Worm (Caenorhabditis elegans): ENCODE results near the gene bca-2.

The bca-2 gene

ce11 chrIV:17104157-17104872 is 4.3 kb upstream of the bca-2 start:
- TF ChIP-seq unc-39 (tag; optimal IDR thresholded peaks at IDR 0.05) = no peak
- no peak for TF ChIP-seq hlh-1 (tag; optimal IDR thresholded peaks at IDR 0.05)
- no peak for TF ChIP-seq nhr-28 (tag; optimal IDR thresholded peaks at IDR 0.05)
- no peak for TF ChIP-seq pha-4 (tag; optimal IDR thresholded peaks at IDR 0.05)
- TF ChIP-seq tbx-8 (GFP tag; optimal IDR thresholded peaks at IDR 0.05) = no peak
- TF ChIP-seq mls-2 (tag; optimal IDR thresholded peaks at IDR 0.05) = no peak
- TF ChIP-seq lin-32 (GFP tag; optimal IDR thresholded peaks at IDR 0.05) = no peak

ce11 chrIV:17103615-17104014 is 3.6 kb upstream of the bca-2 start, which contains the start of gene Y116A8C.30:
Y116A8C.30 (minus strand) TSS chrIV:17103715.
- TF ChIP-seq nhr-2 (tag; optimal IDR thresholded peaks at IDR 0.05) (peak; percentile 22), cnd-1 (tag; optimal IDR thresholded peaks at IDR 0.05) (no peak)

- TF ChIP-seq ceh-43 (GFP tag; optimal IDR thresholded peaks at IDR 0.05) (no peak), cnd-1 (tag; optimal IDR thresholded peaks at IDR 0.05) (no peak), snpc-4 (tag; optimal IDR thresholded peaks at IDR 0.05) (no peak), elt-1 (tag; optimal IDR thresholded peaks at IDR 0.05; ENCODE audit: borderline replicate concordance, insufficient read depth) (no peak), zip-8 (tag; optimal IDR thresholded peaks at IDR 0.05) (no peak), lin-13 (tag; optimal IDR thresholded peaks at IDR 0.05) (no peak), pha-4 (tag; optimal IDR thresholded peaks at IDR 0.05) (no peak), M03D4.4 (tag; optimal IDR thresholded peaks at IDR 0.05) (no peak), sem-2 (GFP tag; optimal IDR thresholded peaks at IDR 0.05) (no peak), bed-3 (GFP tag; optimal IDR thresholded peaks at IDR 0.05) (no peak), ces-1 (GFP tag; optimal IDR thresholded peaks at IDR 0.05) (no peak), drap-1 (GFP tag; optimal IDR thresholded peaks at IDR 0.05) (no peak)
Measured at ce11 chrIV:17103116-17103515, 3.1 kb upstream of the bca-2 start.

ce11 chrIV:17100628-17101338 is 735 bp upstream of the bca-2 start:
- TF ChIP-seq sem-2 (GFP tag; optimal IDR thresholded peaks at IDR 0.05) (no peak), elt-3 (tag; optimal IDR thresholded peaks at IDR 0.05) (no peak), ceh-83 (GFP tag; optimal IDR thresholded peaks at IDR 0.05) (no peak), hlh-1 (tag; optimal IDR thresholded peaks at IDR 0.05) (no peak)

ce11 chrIV:17099113-17099512 is 935 bp downstream of the bca-2 start:
- TF ChIP-seq unc-62 (GFP tag; optimal IDR thresholded peaks at IDR 0.05) (no peak), nhr-2 (tag; optimal IDR thresholded peaks at IDR 0.05) (no peak), nhr-12 (tag; optimal IDR thresholded peaks at IDR 0.05) (no peak), ceh-39 (tag; optimal IDR thresholded peaks at IDR 0.05) (no peak), nhr-28 (tag; optimal IDR thresholded peaks at IDR 0.05) (no peak), mab-5 (tag; optimal IDR thresholded peaks at IDR 0.05) (no peak), ztf-11 (tag; optimal IDR thresholded peaks at IDR 0.05) (no peak), pha-4 (tag; optimal IDR thresholded peaks at IDR 0.05) (no peak), sptf-1 (tag; optimal IDR thresholded peaks at IDR 0.05) (peak; percentile 18), unc-120 (tag; optimal IDR thresholded peaks at IDR 0.05; ENCODE audit: poor library complexity, severe bottlenecking) (no peak), hlh-1 (tag; optimal IDR thresholded peaks at IDR 0.05) (no peak), ham-2 (GFP tag; optimal IDR thresholded peaks at IDR 0.05) (no peak), mep-1 (tag; optimal IDR thresholded peaks at IDR 0.05) (no peak), cnd-1 (tag; optimal IDR thresholded peaks at IDR 0.05) (peak; percentile 30)

ce11 chrIV:17096168-17096567 is 3.9 kb downstream of the bca-2 start, which contains the start of gene Y116A8C.27:
Y116A8C.27 (minus strand) TSS chrIV:17096268.
- TF ChIP-seq elt-3 (tag; optimal IDR thresholded peaks at IDR 0.05) = no peak
- no peak for TF ChIP-seq nhr-12 (tag; optimal IDR thresholded peaks at IDR 0.05)
- no peak for TF ChIP-seq unc-120 (tag; optimal IDR thresholded peaks at IDR 0.05; ENCODE audit: poor library complexity, severe bottlenecking)
